Worm (Caenorhabditis elegans): ENCODE results near the gene irld-2.

The irld-2 gene

ce11 chrX:13353530-13353929 is 41.3 kb downstream of the irld-2 start:
- TF ChIP-seq ztf-29 (GFP tag; IDR thresholded peaks at IDR 0.05): no peak
- no peak for TF ChIP-seq cog-1 (tag; optimal IDR thresholded peaks at IDR 0.05)
- no peak for TF ChIP-seq med-1 (GFP tag; optimal IDR thresholded peaks at IDR 0.05; ENCODE audit: insufficient read depth)
- TF ChIP-seq T22C8.4 (GFP tag; IDR thresholded peaks at IDR 0.05): no peak
- TF ChIP-seq tab-1 (GFP tag; IDR thresholded peaks at IDR 0.05): no peak
- no peak for TF ChIP-seq flt-1 (GFP tag; IDR thresholded peaks at IDR 0.05)
- no peak for TF ChIP-seq klf-2 (GFP tag; conservative IDR thresholded peaks at IDR 0.05)
- TF ChIP-seq ztf-23 (GFP tag; IDR thresholded peaks at IDR 0.05): no peak
- TF ChIP-seq ref-1 (GFP tag; conservative IDR thresholded peaks at IDR 0.05): no peak

ce11 chrX:13352164-13352563 is 42.7 kb downstream of the irld-2 start:
- no peak for TF ChIP-seq ztf-29 (GFP tag; IDR thresholded peaks at IDR 0.05)
- no peak for TF ChIP-seq T22C8.4 (GFP tag; IDR thresholded peaks at IDR 0.05)
- no peak for TF ChIP-seq med-1 (GFP tag; optimal IDR thresholded peaks at IDR 0.05; ENCODE audit: insufficient read depth)
- no peak for TF ChIP-seq klf-2 (GFP tag; conservative IDR thresholded peaks at IDR 0.05)
- TF ChIP-seq ref-1 (GFP tag; conservative IDR thresholded peaks at IDR 0.05): no peak
- TF ChIP-seq ztf-23 (GFP tag; IDR thresholded peaks at IDR 0.05): no peak
- TF ChIP-seq tab-1 (GFP tag; IDR thresholded peaks at IDR 0.05): no peak
- TF ChIP-seq flt-1 (GFP tag; IDR thresholded peaks at IDR 0.05): no peak
- no peak for TF ChIP-seq cog-1 (tag; optimal IDR thresholded peaks at IDR 0.05)

- TF ChIP-seq cog-1 (tag; optimal IDR thresholded peaks at IDR 0.05) (no peak), ztf-29 (GFP tag; IDR thresholded peaks at IDR 0.05) (no peak), flt-1 (GFP tag; IDR thresholded peaks at IDR 0.05) (no peak), ref-1 (GFP tag; conservative IDR thresholded peaks at IDR 0.05) (no peak), tab-1 (GFP tag; IDR thresholded peaks at IDR 0.05) (no peak), klf-2 (GFP tag; conservative IDR thresholded peaks at IDR 0.05) (no peak), med-1 (GFP tag; optimal IDR thresholded peaks at IDR 0.05; ENCODE audit: insufficient read depth) (no peak), ztf-23 (GFP tag; IDR thresholded peaks at IDR 0.05) (no peak), T22C8.4 (GFP tag; IDR thresholded peaks at IDR 0.05) (no peak)
Measured at ce11 chrX:13350804-13351747, 43.8 kb downstream of the irld-2 start, which contains the start of gene mxl-3. Gene mxl-3, minus strand, starts transcription at chrX:13350804.

- TF ChIP-seq ztf-23 (GFP tag; IDR thresholded peaks at IDR 0.05) (no peak), tab-1 (GFP tag; IDR thresholded peaks at IDR 0.05) (no peak), cog-1 (tag; optimal IDR thresholded peaks at IDR 0.05) (no peak), flt-1 (GFP tag; IDR thresholded peaks at IDR 0.05) (no peak), klf-2 (GFP tag; conservative IDR thresholded peaks at IDR 0.05) (no peak), med-1 (GFP tag; optimal IDR thresholded peaks at IDR 0.05; ENCODE audit: insufficient read depth) (no peak), T22C8.4 (GFP tag; IDR thresholded peaks at IDR 0.05) (no peak), ztf-29 (GFP tag; IDR thresholded peaks at IDR 0.05) (no peak), ref-1 (GFP tag; conservative IDR thresholded peaks at IDR 0.05) (no peak)
Measured at ce11 chrX:13350123-13350798, 44.6 kb downstream of the irld-2 start.

- TF ChIP-seq ref-1 (GFP tag; conservative IDR thresholded peaks at IDR 0.05) (no peak), ztf-29 (GFP tag; IDR thresholded peaks at IDR 0.05) (no peak), med-1 (GFP tag; optimal IDR thresholded peaks at IDR 0.05; ENCODE audit: insufficient read depth) (no peak), flt-1 (GFP tag; IDR thresholded peaks at IDR 0.05) (no peak), cog-1 (tag; optimal IDR thresholded peaks at IDR 0.05) (no peak), ztf-23 (GFP tag; IDR thresholded peaks at IDR 0.05) (no peak), klf-2 (GFP tag; conservative IDR thresholded peaks at IDR 0.05) (no peak), tab-1 (GFP tag; IDR thresholded peaks at IDR 0.05) (no peak), T22C8.4 (GFP tag; IDR thresholded peaks at IDR 0.05) (no peak)
Measured at ce11 chrX:13349230-13350122, 45.4 kb downstream of the irld-2 start.

ce11 chrX:13348417-13348816 is 46.5 kb downstream of the irld-2 start:
- TF ChIP-seq ztf-29 (GFP tag; IDR thresholded peaks at IDR 0.05): no peak
- TF ChIP-seq T22C8.4 (GFP tag; IDR thresholded peaks at IDR 0.05): no peak
- TF ChIP-seq cog-1 (tag; optimal IDR thresholded peaks at IDR 0.05): no peak
- TF ChIP-seq ztf-23 (GFP tag; IDR thresholded peaks at IDR 0.05): no peak
- TF ChIP-seq klf-2 (GFP tag; conservative IDR thresholded peaks at IDR 0.05): no peak
- TF ChIP-seq flt-1 (GFP tag; IDR thresholded peaks at IDR 0.05): no peak
- no peak for TF ChIP-seq ref-1 (GFP tag; conservative IDR thresholded peaks at IDR 0.05)
- no peak for TF ChIP-seq med-1 (GFP tag; optimal IDR thresholded peaks at IDR 0.05; ENCODE audit: insufficient read depth)
- TF ChIP-seq tab-1 (GFP tag; IDR thresholded peaks at IDR 0.05): no peak

ce11 chrX:13347251-13347650 is 47.6 kb downstream of the irld-2 start:
- TF ChIP-seq tab-1 (GFP tag; IDR thresholded peaks at IDR 0.05) (no peak), ztf-23 (GFP tag; IDR thresholded peaks at IDR 0.05) (no peak), ref-1 (GFP tag; conservative IDR thresholded peaks at IDR 0.05) (no peak), ztf-29 (GFP tag; IDR thresholded peaks at IDR 0.05) (no peak), T22C8.4 (GFP tag; IDR thresholded peaks at IDR 0.05) (no peak), cog-1 (tag; optimal IDR thresholded peaks at IDR 0.05) (no peak), klf-2 (GFP tag; conservative IDR thresholded peaks at IDR 0.05) (no peak), flt-1 (GFP tag; IDR thresholded peaks at IDR 0.05) (no peak)
